Worm (Caenorhabditis elegans): ENCODE data around the gene clec-222.

clec-222 gene

ce11 chrV:11314025-11314880, 43.1 kb downstream of the clec-222 start (continued):
- TF ChIP-seq ztf-16 (tag; optimal IDR thresholded peaks at IDR 0.05) (peak; percentile 97), unc-55 (GFP tag; optimal IDR thresholded peaks at IDR 0.05) (peak; percentile 65), T23F11.4 (GFP tag; optimal IDR thresholded peaks at IDR 0.05) (peak; percentile 100), ama-1 (optimal IDR thresholded peaks at IDR 0.05) (no peak), pha-4 (tag; optimal IDR thresholded peaks at IDR 0.05) (no peak), ceh-30 (tag; optimal IDR thresholded peaks at IDR 0.05) (peak; percentile 96), ceh-6 (GFP tag; optimal IDR thresholded peaks at IDR 0.05) (peak; percentile 100), ceh-24 (tag; optimal IDR thresholded peaks at IDR 0.05) (peak; percentile 97), ttx-3 (tag; optimal IDR thresholded peaks at IDR 0.05) (peak; percentile 99), ceh-2 (tag; optimal IDR thresholded peaks at IDR 0.05) (peak; percentile 99), K09A11.1 (tag; optimal IDR thresholded peaks at IDR 0.05; ENCODE audit: insufficient read depth) (peak; percentile 98), pqm-1 (tag; optimal IDR thresholded peaks at IDR 0.05) (peak; percentile 98), ets-4 (tag; optimal IDR thresholded peaks at IDR 0.05) (peak; percentile 94), ref-2 (tag; optimal IDR thresholded peaks at IDR 0.05) (peak; percentile 97), fkh-10 (GFP tag; optimal IDR thresholded peaks at IDR 0.05) (peak; percentile 85), pha-2 (tag; optimal IDR thresholded peaks at IDR 0.05) (peak; percentile 96), odd-2 (tag; optimal IDR thresholded peaks at IDR 0.05) (peak; percentile 91), unc-3 (GFP tag; conservative IDR thresholded peaks at IDR 0.05) (peak; percentile 99), unc-3 (tag; optimal IDR thresholded peaks at IDR 0.05) (peak; percentile 95), ceh-22 (tag; optimal IDR thresholded peaks at IDR 0.05) (peak; percentile 97), madf-2 (tag; optimal IDR thresholded peaks at IDR 0.05) (peak; percentile 97), sox-4 (tag; optimal IDR thresholded peaks at IDR 0.05) (peak; percentile 99), ceh-34 (tag; optimal IDR thresholded peaks at IDR 0.05) (peak; percentile 99), ceh-31 (tag; optimal IDR thresholded peaks at IDR 0.05) (peak; percentile 96), eyg-1 (tag; optimal IDR thresholded peaks at IDR 0.05) (peak; percentile 98), pag-3 (tag; optimal IDR thresholded peaks at IDR 0.05; ENCODE audit: borderline replicate concordance) (peak; percentile 92), unc-42 (tag; optimal IDR thresholded peaks at IDR 0.05) (peak; percentile 86), pax-1 (tag; optimal IDR thresholded peaks at IDR 0.05) (peak; percentile 76), gmeb-2 (tag; optimal IDR thresholded peaks at IDR 0.05) (peak; percentile 99), ceh-14 (tag; optimal IDR thresholded peaks at IDR 0.05) (peak; percentile 99), tbx-2 (tag; optimal IDR thresholded peaks at IDR 0.05) (peak; percentile 99), lin-11 (tag; optimal IDR thresholded peaks at IDR 0.05) (peak; percentile 97)

ce11 chrV:11316801-11317200, 45.6 kb downstream of the clec-222 start, which contains the start of gene cutl-18:
cutl-18 (minus strand) TSS chrV:11316901.
- TF ChIP-seq elt-2 (tag; optimal IDR thresholded peaks at IDR 0.05) (no peak), fkh-6 (tag; optimal IDR thresholded peaks at IDR 0.05) (no peak), sox-4 (tag; optimal IDR thresholded peaks at IDR 0.05) (no peak), che-1 (tag; optimal IDR thresholded peaks at IDR 0.05) (no peak), zip-5 (tag; optimal IDR thresholded peaks at IDR 0.05) (no peak), pha-4 (tag; optimal IDR thresholded peaks at IDR 0.05) (no peak), unc-3 (GFP tag; conservative IDR thresholded peaks at IDR 0.05) (no peak), unc-3 (tag; optimal IDR thresholded peaks at IDR 0.05) (no peak), T23F11.4 (GFP tag; optimal IDR thresholded peaks at IDR 0.05) (no peak), Y22D7AL.16 (tag; optimal IDR thresholded peaks at IDR 0.05) (no peak), nhr-11 (tag; optimal IDR thresholded peaks at IDR 0.05) (no peak), tbx-7 (tag; optimal IDR thresholded peaks at IDR 0.05) (no peak), ahr-1 (tag; optimal IDR thresholded peaks at IDR 0.05) (no peak), K09A11.1 (tag; optimal IDR thresholded peaks at IDR 0.05; ENCODE audit: insufficient read depth) (no peak), odd-2 (tag; optimal IDR thresholded peaks at IDR 0.05) (no peak), C38D4.7 (GFP tag; optimal IDR thresholded peaks at IDR 0.05) (no peak), pat-9 (tag; optimal IDR thresholded peaks at IDR 0.05) (no peak)

Measured in whole organism, late embryonic.